Worm (Caenorhabditis elegans): ENCODE results near the gene ador-1.

ador-1 gene

DNA sequence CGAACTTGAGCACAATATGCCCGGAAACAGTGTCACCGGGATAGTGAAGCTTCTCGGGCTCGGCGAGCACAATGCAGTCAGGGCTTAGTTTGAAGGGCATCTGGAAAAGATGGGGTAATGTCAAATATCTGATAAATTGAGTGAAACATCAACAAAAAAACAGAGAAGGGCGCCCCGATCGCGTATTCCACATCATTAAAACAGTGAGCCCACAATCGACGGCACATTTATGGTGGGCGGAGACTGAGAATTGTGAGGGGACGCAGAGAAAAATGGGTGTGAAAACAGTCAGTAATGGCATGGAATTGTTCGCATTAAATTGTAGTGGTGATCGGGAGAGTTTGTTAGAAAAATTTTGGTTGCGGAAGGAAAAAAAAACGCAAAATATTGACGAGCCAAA lies 21.9 kb downstream of the ador-1 start, which contains the start of gene arrd-9 (continued):
- TF ChIP-seq zfp-2 (tag; optimal IDR thresholded peaks at IDR 0.05) (no peak), rbr-2 (tag; optimal IDR thresholded peaks at IDR 0.05) (no peak)

DNA sequence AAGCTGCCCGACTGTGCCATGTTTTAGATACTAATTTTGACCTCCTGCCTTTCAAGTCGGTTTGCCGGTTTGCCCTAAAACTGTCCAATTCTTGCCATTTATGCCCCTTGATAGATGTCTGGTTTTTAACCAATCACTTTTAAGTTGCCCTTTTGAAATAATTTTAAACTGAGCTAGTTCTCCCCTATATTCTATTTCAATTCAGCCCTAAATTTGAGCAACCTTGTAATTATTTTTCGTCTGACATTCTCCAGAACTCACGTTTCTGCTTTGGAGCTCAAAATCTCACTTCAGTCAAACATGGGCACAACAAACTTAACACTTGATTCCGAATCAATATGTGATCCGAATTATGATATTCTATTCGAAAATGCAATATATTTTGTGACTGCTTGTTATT lies 29.3 kb downstream of the ador-1 start, which contains the start of gene srg-17:
TSS of gene srg-17 (plus strand) at position 301 of the 400 bp plus-strand sequence.
- TF ChIP-seq Y105C5A.15 (GFP tag; IDR thresholded peaks at IDR 0.05) (no peak), aha-1 (tag) (peak; percentile 72)

DNA sequence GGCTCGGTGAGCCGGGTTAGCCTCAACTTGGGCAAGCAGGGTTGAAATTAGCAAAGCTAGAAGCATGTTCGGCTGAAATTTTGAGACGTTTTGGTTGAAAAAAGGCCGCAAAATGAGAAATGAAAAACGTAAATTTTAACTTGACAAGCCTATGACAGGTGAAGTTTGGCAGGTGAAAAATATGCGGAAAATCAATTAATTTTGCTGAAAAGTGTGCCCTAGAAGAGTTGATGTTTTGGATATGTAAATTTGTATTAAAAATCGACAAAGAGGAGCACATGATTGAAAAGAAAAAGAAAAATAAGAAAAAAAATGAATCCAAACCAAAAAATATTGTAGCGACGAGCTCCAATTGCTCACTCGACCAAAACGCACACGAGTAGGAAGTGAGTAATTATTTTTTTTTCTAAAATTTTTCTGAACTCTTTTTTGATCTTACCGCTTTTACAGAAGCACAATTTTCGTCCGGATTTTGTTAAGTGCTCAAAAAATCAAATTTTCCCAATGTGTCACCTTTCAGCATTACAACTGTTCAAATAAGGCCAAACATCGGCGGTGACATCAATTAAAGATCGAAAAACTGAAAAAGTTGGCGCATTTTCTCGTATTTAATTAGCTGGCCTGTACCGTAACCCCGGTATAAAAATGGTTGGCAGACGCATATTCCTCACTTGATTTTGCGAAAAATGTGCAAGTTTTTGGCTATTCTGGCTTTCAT lies 31.4 kb downstream of the ador-1 start, which contains the start of the genes F15A4.5 and phat-8:
TSS of gene F15A4.5 (minus strand) at position 101 of the 718 bp plus-strand sequence.
TSS of gene phat-8 (plus strand) at position 668 of the 718 bp plus-strand sequence.
- TF ChIP-seq nhr-102 (tag; optimal IDR thresholded peaks at IDR 0.05) (no peak), aha-1 (tag) (no peak), F44E2.7 (GFP tag; IDR thresholded peaks at IDR 0.05) (no peak), unc-62 (GFP tag; optimal IDR thresholded peaks at IDR 0.05 in 1 of 2) (peak in 1 of 2 experiments; percentile 21), unc-62 (tag; optimal IDR thresholded peaks at IDR 0.05) (no peak), lir-3 (tag; optimal IDR thresholded peaks at IDR 0.05) (no peak), lin-29 (GFP tag; IDR thresholded peaks at IDR 0.05) (no peak), lin-13 (GFP tag; optimal IDR thresholded peaks at IDR 0.05) (no peak), ctbp-1 (GFP tag; IDR thresholded peaks at IDR 0.05) (no peak), mes-2 (tag; optimal IDR thresholded peaks at IDR 0.05; ENCODE audit: poor library complexity, severe bottlenecking) (no peak)

DNA sequence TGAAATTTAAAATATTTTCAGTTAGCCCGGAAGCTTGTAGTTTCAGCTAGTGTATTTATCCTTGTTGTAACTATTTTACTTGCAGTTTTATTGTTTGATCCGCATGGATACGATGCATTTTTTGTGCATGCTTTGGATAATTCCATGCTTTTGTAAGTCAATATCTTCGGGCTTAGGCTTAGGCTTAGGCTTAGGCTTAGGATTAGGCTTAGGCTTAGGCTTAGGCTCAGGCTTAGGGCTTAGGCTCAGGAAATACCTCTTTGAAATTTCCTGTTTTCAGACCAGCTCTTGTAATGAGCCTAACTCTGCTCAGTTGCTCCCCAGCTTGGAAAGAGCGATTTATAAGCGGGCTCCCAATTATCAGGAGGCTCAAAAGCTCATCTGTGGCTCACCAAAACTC lies 35.6 kb downstream of the ador-1 start, which contains the start of gene srg-16:
TSS of gene srg-16 (plus strand) at position 87 of the 400 bp plus-strand sequence.
- no peak for TF ChIP-seq ZK337.2 (GFP tag; IDR thresholded peaks at IDR 0.05)
- TF ChIP-seq mep-1 (tag; optimal IDR thresholded peaks at IDR 0.05), result no peak
- TF ChIP-seq F26F4.8 (GFP tag; conservative IDR thresholded peaks at IDR 0.05), result 0 out of 2 replicates have a peak, but pooled peaks have one; percentile 7
- TF ChIP-seq snpc-1.2 (GFP tag; IDR thresholded peaks at IDR 0.05), result no peak
- TF ChIP-seq tag-97 (GFP tag; IDR thresholded peaks at IDR 0.05), result no peak

DNA sequence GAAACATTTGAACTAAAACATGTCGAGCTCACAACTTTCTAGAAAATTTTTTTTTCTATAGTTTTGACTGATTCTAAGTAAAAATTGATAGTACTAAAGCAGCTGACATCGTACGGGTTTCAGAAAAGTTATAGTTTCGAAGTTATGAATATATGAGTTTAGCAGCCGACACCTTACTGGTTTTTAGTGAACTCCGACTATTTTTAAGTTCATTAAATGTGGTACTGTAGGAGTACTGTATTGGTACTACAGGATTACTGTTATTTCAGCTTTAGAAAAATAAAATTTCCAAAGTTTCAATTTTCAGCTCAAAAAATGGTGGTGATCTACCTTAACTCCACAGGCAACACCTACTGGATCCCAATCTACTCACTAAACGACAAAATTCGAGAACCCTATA lies 37.1 kb downstream of the ador-1 start, which contains the start of gene sre-37:
TSS of gene sre-37 (plus strand) at position 301 of the 400 bp plus-strand sequence.
- TF ChIP-seq pqm-1 (tag; optimal IDR thresholded peaks at IDR 0.05) (no peak), lir-3 (tag; optimal IDR thresholded peaks at IDR 0.05) (no peak), lin-1 (GFP tag; IDR thresholded peaks at IDR 0.05) (no peak), nhr-11 (tag; optimal IDR thresholded peaks at IDR 0.05) (no peak), daf-19 (GFP tag; conservative IDR thresholded peaks at IDR 0.05) (no peak), nhr-102 (tag; optimal IDR thresholded peaks at IDR 0.05) (no peak), fkh-10 (GFP tag; optimal IDR thresholded peaks at IDR 0.05) (no peak), nhr-10 (tag; optimal IDR thresholded peaks at IDR 0.05) (no peak), mxl-3 (GFP tag; optimal IDR thresholded peaks at IDR 0.05) (no peak), spr-3 (GFP tag; optimal IDR thresholded peaks at IDR 0.05) (no peak), lsy-2 (tag; optimal IDR thresholded peaks at IDR 0.05) (no peak), nhr-77 (tag; optimal IDR thresholded peaks at IDR 0.05) (no peak), aly-2 (tag; optimal IDR thresholded peaks at IDR 0.05) (no peak), mdt-29 (GFP tag; IDR thresholded peaks at IDR 0.05) (no peak)

DNA sequence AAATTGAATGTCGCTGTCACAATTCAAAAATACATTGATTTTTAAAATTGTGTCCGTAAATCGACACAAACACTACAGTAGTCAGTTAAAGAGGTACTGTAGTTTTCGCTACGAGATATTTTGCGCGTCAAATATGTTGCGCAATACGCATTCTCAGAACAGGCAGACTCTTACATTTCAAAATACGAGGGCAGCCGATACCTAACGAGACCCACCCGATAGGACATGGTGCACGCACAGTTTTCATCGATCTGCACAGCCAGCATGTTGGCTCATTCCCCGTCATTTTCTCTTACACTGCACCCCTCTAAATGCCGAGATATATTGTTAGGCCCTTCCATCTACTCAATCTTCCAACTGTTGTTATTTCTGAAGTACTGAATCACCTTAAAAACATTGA lies 40.4 kb downstream of the ador-1 start, which contains the start of gene F15A4.2:
TSS of gene F15A4.2 (plus strand) at position 301 of the 400 bp plus-strand sequence.
- no peak for TF ChIP-seq arid-1 (GFP tag; conservative IDR thresholded peaks at IDR 0.05)
- no peak for TF ChIP-seq lin-15B (tag; optimal IDR thresholded peaks at IDR 0.05)
- TF ChIP-seq skn-1 (tag; optimal IDR thresholded peaks at IDR 0.05), result no peak
- TF ChIP-seq unc-39 (tag; optimal IDR thresholded peaks at IDR 0.05), result no peak

Measured in whole organism, L4 larva.